Worm (Caenorhabditis elegans) whole organism, late embryonic: ENCODE data around the gene end-1.

Source experiments
- C08G9.2 ChIP-seq: sonication (generic microtip); optimal IDR thresholded peaks from 2 replicates; lab custom pipeline; 2016; ENCODE audit warnings: mild to moderate bottlenecking, missing genetic modification characterization, moderate library complexity, missing compliant biosample characterization
- C38D4.7 ChIP-seq: fragments of 200-800 bp; sonication (Bioruptor generic); optimal IDR thresholded peaks from 2 replicates; lab custom pipeline; 2018; ENCODE audit warnings: mild to moderate bottlenecking, missing genetic modification characterization, moderate library complexity, missing compliant biosample characterization
- F13H6.1 ChIP-seq: sonication (generic microtip); optimal IDR thresholded peaks from 2 replicates; lab custom pipeline; 2016; ENCODE audit warnings: missing genetic modification characterization, missing compliant biosample characterization
- K09A11.1 ChIP-seq: sonication (generic microtip); optimal IDR thresholded peaks from 2 replicates; lab custom pipeline; 2017; ENCODE audit warnings: antibody characterized with exemption, mild to moderate bottlenecking, missing genetic modification characterization, missing compliant biosample characterization; ENCODE audit not compliant: insufficient read depth
- T23F11.4 ChIP-seq: fragments of 200-800 bp; sonication (Bioruptor generic); optimal IDR thresholded peaks from 2 replicates; lab custom pipeline; 2018; ENCODE audit warnings: mild to moderate bottlenecking, missing genetic modification characterization, missing compliant biosample characterization
- ahr-1 ChIP-seq: sonication (generic microtip); optimal IDR thresholded peaks from 2 replicates; lab custom pipeline; 2016; ENCODE audit warnings: missing genetic modification characterization, missing compliant biosample characterization
- ama-1 ChIP-seq: fragments of 150-350 bp; optimal IDR thresholded peaks from 2 replicates; lab custom pipeline; 2014
- ceh-14 ChIP-seq: sonication (generic microtip); optimal IDR thresholded peaks from 2 replicates; lab custom pipeline; 2016; ENCODE audit warnings: missing genotype, missing genetic modification characterization, missing compliant biosample characterization
- ceh-19 ChIP-seq: fragments of 200-800 bp; sonication (Bioruptor generic); optimal IDR thresholded peaks from 2 replicates; lab custom pipeline; 2018; ENCODE audit warnings: mild to moderate bottlenecking, missing genetic modification characterization, missing compliant biosample characterization
- ceh-2 ChIP-seq: sonication (generic microtip); optimal IDR thresholded peaks from 2 replicates; lab custom pipeline; 2016; ENCODE audit warnings: missing genotype, missing genetic modification characterization, missing compliant biosample characterization
- ceh-24 ChIP-seq: sonication (generic microtip); optimal IDR thresholded peaks from 2 replicates; lab custom pipeline; 2016; ENCODE audit warnings: mild to moderate bottlenecking, missing genetic modification characterization, missing compliant biosample characterization
- ceh-30 ChIP-seq: fragments of 150-350 bp; optimal IDR thresholded peaks from 2 replicates; lab custom pipeline; 2014; ENCODE audit warnings: missing biosample characterization, missing genetic modification characterization
- ceh-48 ChIP-seq: sonication (generic microtip); optimal IDR thresholded peaks from 2 replicates; lab custom pipeline; 2016; ENCODE audit warnings: missing genetic modification characterization, inconsistent platforms, missing compliant biosample characterization
- ceh-6 ChIP-seq: fragments of 200-800 bp; sonication (Bioruptor generic); optimal IDR thresholded peaks from 2 replicates; lab custom pipeline; 2018; ENCODE audit warnings: mild to moderate bottlenecking, missing genetic modification characterization, missing compliant biosample characterization
- dve-1 ChIP-seq: sonication (generic microtip); optimal IDR thresholded peaks from 2 replicates; lab custom pipeline; 2017; ENCODE audit warnings: antibody characterized with exemption, mild to moderate bottlenecking, missing genetic modification characterization, missing compliant biosample characterization
- elt-2 ChIP-seq: sonication (generic microtip); optimal IDR thresholded peaks from 2 replicates; lab custom pipeline; 2016; ENCODE audit warnings: missing genetic modification reagents, missing genetic modification characterization, missing compliant biosample characterization
- elt-4 ChIP-seq: sonication (generic microtip); optimal IDR thresholded peaks from 2 replicates; lab custom pipeline; 2016; ENCODE audit warnings: missing genetic modification characterization, missing compliant biosample characterization
- ets-4 ChIP-seq: sonication (generic microtip); optimal IDR thresholded peaks from 2 replicates; lab custom pipeline; 2016; ENCODE audit warnings: missing genetic modification characterization, missing compliant biosample characterization
- eyg-1 ChIP-seq: sonication (generic microtip); optimal IDR thresholded peaks from 2 replicates; lab custom pipeline; 2016; ENCODE audit warnings: missing genotype, missing genetic modification characterization, missing compliant biosample characterization
- fax-1 ChIP-seq: sonication (generic microtip); optimal IDR thresholded peaks from 2 replicates; lab custom pipeline; 2016; ENCODE audit warnings: missing genotype, missing genetic modification characterization, missing compliant biosample characterization
- fkh-10 ChIP-seq: fragments of 150-350 bp; optimal IDR thresholded peaks from 2 replicates; lab custom pipeline; 2014; ENCODE audit warnings: missing biosample characterization, missing genetic modification reagents, missing genetic modification characterization
- gmeb-2 ChIP-seq: sonication (generic microtip); optimal IDR thresholded peaks from 2 replicates; lab custom pipeline; 2016; ENCODE audit warnings: missing genetic modification characterization, inconsistent platforms, missing compliant biosample characterization
- hlh-6 ChIP-seq: sonication (generic microtip); optimal IDR thresholded peaks from 2 replicates; lab custom pipeline; 2016; ENCODE audit warnings: missing genotype, missing genetic modification characterization, missing compliant biosample characterization
- lin-11 ChIP-seq: fragments of 200-800 bp; sonication (Bioruptor generic); optimal IDR thresholded peaks from 2 replicates; lab custom pipeline; 2018; ENCODE audit warnings: mild to moderate bottlenecking, missing genetic modification characterization, missing compliant biosample characterization
- madf-2 ChIP-seq: sonication (generic microtip); optimal IDR thresholded peaks from 2 replicates; lab custom pipeline; 2017; ENCODE audit warnings: missing genetic modification characterization, missing compliant biosample characterization
- nfya-1 ChIP-seq: sonication (generic microtip); optimal IDR thresholded peaks from 2 replicates; lab custom pipeline; 2017; ENCODE audit warnings: missing genetic modification characterization, mild to moderate bottlenecking, missing compliant biosample characterization, antibody characterized with exemption, moderate library complexity
- nhr-11 ChIP-seq: fragments of 150-350 bp; optimal IDR thresholded peaks from 2 replicates; lab custom pipeline; 2014; ENCODE audit warnings: missing biosample characterization, missing genetic modification characterization
- nhr-232 ChIP-seq: sonication (generic microtip); optimal IDR thresholded peaks from 2 replicates; lab custom pipeline; 2016; ENCODE audit warnings: missing genetic modification characterization, missing compliant biosample characterization
- npax-4 ChIP-seq: sonication (generic microtip); optimal IDR thresholded peaks from 2 replicates; lab custom pipeline; 2016; ENCODE audit warnings: missing genetic modification characterization, missing compliant biosample characterization
- pax-1 ChIP-seq: fragments of 150-350 bp; optimal IDR thresholded peaks from 2 replicates; lab custom pipeline; 2014; ENCODE audit warnings: missing biosample characterization, missing genetic modification characterization
- pha-2 ChIP-seq: sonication (generic microtip); optimal IDR thresholded peaks from 2 replicates; lab custom pipeline; 2017; ENCODE audit warnings: mild to moderate bottlenecking, missing genetic modification characterization, missing compliant biosample characterization
- pqm-1 ChIP-seq: sonication (generic microtip); optimal IDR thresholded peaks from 2 replicates; lab custom pipeline; 2016; ENCODE audit warnings: missing genetic modification characterization, missing compliant biosample characterization
- sdc-2 ChIP-seq: sonication (generic microtip); optimal IDR thresholded peaks from 2 replicates; lab custom pipeline; 2016; ENCODE audit warnings: missing genotype, missing genetic modification characterization, missing compliant biosample characterization
- sox-2 ChIP-seq: fragments of 200-800 bp; sonication (Bioruptor generic); IDR thresholded peaks from 2 replicates; pipeline ENCODE4 v1.3.6; 2022; ENCODE audit warnings: missing genetic modification reagents, missing genetic modification characterization, missing compliant biosample characterization
- syd-9 ChIP-seq: sonication (generic microtip); optimal IDR thresholded peaks from 2 replicates; lab custom pipeline; 2016; ENCODE audit warnings: mild to moderate bottlenecking, missing genetic modification characterization, moderate library complexity, missing compliant biosample characterization
- tbx-2 ChIP-seq: sonication (generic microtip); optimal IDR thresholded peaks from 2 replicates; lab custom pipeline; 2016; ENCODE audit warnings: missing genetic modification characterization, missing compliant biosample characterization
- unc-55 ChIP-seq: sonication (generic microtip); optimal IDR thresholded peaks from 2 replicates; lab custom pipeline; 2017; ENCODE audit warnings: missing biosample characterization, missing genetic modification reagents, missing genetic modification characterization
- zip-5 ChIP-seq: sonication (generic microtip); optimal IDR thresholded peaks from 2 replicates; lab custom pipeline; 2016; ENCODE audit warnings: missing genetic modification characterization, missing compliant biosample characterization

The end-1 gene

DNA sequence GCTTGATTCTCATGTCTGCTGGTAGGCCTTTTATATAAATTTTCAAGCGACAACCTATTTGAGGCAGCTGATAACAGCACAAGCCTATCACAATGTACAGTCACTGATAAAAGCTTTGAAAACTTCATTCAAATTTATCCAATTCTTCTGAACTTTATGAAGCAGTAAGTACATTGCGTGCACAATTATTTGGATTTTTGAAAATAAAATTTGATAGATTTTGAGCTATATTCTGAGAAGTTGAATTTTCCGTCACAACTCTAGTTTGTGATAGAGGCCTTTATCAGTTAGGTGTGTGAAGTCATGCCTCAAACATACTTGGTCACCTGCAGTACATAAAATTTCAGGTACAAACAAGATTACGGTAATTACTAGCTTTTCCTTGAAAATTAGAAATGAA lies 33.7 kb downstream of the end-1 start, which contains the start of the genes mtl-2 and T08G5.1:
TSS of gene mtl-2 (minus strand) at position 34 of the 400 bp plus-strand sequence.
TSS of gene T08G5.1 (plus strand) at position 127 of the 400 bp plus-strand sequence.
- TF ChIP-seq elt-2 (tag; lab: Kevin White, UChicago) (peak; percentile 49), ceh-24 (tag; lab: Kevin White, UChicago) (no peak)

DNA sequence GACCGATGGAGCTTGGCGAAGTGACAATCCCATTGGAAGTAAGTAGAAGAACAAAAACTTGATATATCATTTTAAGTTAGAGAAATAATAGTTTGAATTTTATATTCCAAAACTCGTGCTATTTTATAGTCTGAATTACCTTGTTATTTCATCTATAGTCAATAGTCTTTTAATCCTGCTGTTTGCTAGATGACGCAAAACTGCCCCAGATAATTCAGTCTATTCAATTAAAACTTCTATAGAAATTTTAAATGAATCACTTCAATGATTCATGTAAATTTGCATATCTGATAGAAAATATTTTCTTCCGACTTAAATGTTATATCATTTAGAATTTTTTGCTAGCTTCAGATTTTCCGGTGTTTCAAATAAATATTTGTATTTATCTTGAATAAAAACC lies 38.1 kb downstream of the end-1 start, which contains the start of gene T08G5.15:
TSS of gene T08G5.15 (minus strand) at position 101 of the 400 bp plus-strand sequence.
- TF ChIP-seq C38D4.7 (GFP tag; lab: Kevin White, UChicago) (no peak), lin-11 (tag; lab: Kevin White, UChicago) (no peak), eyg-1 (tag; lab: Kevin White, UChicago) (no peak), pqm-1 (no peak), F13H6.1 (tag; lab: Kevin White, UChicago) (no peak), ceh-48 (no peak), tbx-2 (tag; lab: Kevin White, UChicago) (no peak), ceh-2 (tag; lab: Kevin White, UChicago) (no peak), K09A11.1 (no peak), unc-55 (GFP tag; lab: Kevin White, UChicago) (no peak)

DNA sequence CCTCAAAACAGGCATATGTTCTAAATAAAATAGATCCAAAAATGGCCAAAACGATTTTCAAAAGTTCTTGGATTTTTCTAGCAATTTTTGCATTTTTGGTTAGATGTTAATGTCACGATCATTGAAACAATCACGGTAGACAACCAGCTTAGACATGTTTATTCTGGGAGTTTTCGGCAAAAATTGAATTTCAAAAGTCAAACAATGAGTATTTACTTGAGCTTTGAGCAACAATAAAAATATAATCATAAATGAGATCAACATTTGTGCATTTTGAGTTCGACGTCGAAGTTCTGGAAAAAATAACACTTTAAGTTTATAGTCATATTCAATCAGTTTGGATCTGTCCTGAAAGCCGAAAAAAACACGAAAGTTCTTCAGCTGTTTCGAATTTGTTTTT lies 41.3 kb downstream of the end-1 start, which contains the start of gene T08G5.2:
TSS of gene T08G5.2 (minus strand) at position 101 of the 400 bp plus-strand sequence.
- TF ChIP-seq hlh-6 (tag; lab: Kevin White, UChicago) = no peak
- no peak for TF ChIP-seq ceh-19 (GFP tag; lab: Kevin White, UChicago)
- no peak for TF ChIP-seq ahr-1 (tag; lab: Kevin White, UChicago)
- TF ChIP-seq eyg-1 (tag; lab: Kevin White, UChicago) = no peak
- no peak for TF ChIP-seq madf-2 (tag; lab: Kevin White, UChicago)
- no peak for TF ChIP-seq nhr-11 (tag; lab: Kevin White, UChicago)
- TF ChIP-seq ceh-2 (tag; lab: Kevin White, UChicago) = no peak
- no peak for TF ChIP-seq elt-4 (tag; lab: Kevin White, UChicago)
- no peak for TF ChIP-seq fax-1
- no peak for TF ChIP-seq ets-4 (tag; lab: Kevin White, UChicago)
- no peak for TF ChIP-seq zip-5 (tag; lab: Kevin White, UChicago)
- TF ChIP-seq, all 69 proteins: peak for 0

DNA sequence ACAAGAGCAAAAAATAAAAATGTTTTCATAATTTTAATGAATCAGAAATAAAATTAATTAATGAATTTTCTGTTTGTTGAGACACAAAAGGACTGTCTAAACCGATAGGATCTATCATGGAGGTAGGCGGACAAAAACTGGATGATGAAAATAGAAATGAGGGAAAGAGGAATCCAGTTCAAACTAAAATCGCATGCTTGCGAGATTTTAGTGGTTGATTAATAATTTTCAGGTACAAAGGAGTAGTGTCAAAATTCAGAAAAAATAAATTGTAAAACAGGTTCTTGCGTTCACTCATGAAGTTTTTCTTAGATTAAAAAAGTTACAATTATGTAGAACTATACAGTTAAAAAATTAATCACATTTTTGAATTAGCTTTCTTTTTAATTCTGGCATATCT lies 42.5 kb downstream of the end-1 start, which contains the start of gene T08G5.3:
TSS of gene T08G5.3 (minus strand) at position 101 of the 400 bp plus-strand sequence.
- TF ChIP-seq elt-4 (tag; lab: Kevin White, UChicago) = no peak
- TF ChIP-seq sox-2 (GFP tag; lab: Robert Waterston, UW) = no peak
- no peak for TF ChIP-seq ceh-24 (tag; lab: Kevin White, UChicago)
- no peak for TF ChIP-seq fkh-10 (GFP tag; lab: Kevin White, UChicago)
- no peak for TF ChIP-seq gmeb-2
- TF ChIP-seq nfya-1 (tag; lab: Kevin White, UChicago) = no peak
- no peak for TF ChIP-seq lin-11 (tag; lab: Kevin White, UChicago)
- TF ChIP-seq, all 69 proteins: peak for 0

DNA sequence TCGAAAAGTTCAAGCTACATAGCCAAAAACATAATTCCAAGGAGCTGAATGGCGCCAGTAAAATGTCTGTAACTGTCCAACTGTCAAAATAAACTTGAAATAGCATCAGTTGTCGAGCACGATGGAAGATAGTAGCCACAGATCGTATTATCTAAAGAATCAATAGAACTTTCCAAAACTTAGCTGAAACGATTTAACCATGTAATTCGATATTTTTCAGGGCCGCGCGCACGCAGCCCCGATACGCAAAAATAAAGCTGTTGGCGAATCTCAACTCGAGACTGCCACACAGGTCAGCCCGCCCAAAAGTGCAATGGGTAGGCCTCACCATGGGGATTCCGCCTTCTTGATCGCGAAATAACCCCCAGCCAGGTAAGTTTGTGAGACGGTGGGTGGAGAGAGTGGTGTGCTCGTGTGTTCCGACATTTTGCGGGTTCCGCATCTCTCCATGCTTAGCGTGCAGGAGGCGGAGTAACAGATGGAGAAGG lies 43.4 kb downstream of the end-1 start:
- TF ChIP-seq ama-1 (lab: Kevin White, UChicago) (peak; percentile 76), fax-1 (no peak)

DNA sequence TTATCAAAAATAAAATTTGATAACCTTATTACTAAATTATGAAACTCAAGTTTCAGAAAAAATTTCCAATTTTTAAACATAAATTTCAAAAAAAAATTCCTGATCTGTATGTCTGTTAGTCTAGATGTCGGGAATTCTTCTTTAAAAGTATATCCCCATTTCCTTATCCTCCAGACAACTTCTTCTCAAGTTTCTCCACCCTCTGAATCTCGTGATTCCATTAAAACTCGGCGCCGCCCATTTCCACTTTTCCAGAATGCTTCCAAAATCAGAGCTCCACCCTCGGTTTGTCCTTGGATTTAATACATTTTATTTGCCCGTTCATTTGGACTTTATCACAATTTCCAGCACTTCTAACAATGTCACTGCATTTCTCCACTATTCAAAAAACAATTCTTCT lies 48.7 kb downstream of the end-1 start, which contains the start of gene ins-10:
TSS of gene ins-10 (plus strand) at position 301 of the 400 bp plus-strand sequence.
- TF ChIP-seq C08G9.2 = no peak
- no peak for TF ChIP-seq ceh-6 (GFP tag; lab: Kevin White, UChicago)
- TF ChIP-seq ceh-14 (tag; lab: Kevin White, UChicago) = no peak
- TF ChIP-seq hlh-6 (tag; lab: Kevin White, UChicago) = no peak
- TF ChIP-seq npax-4 = no peak
- TF ChIP-seq sdc-2 (tag; lab: Kevin White, UChicago) = no peak
- no peak for TF ChIP-seq ceh-24 (tag; lab: Kevin White, UChicago)
- TF ChIP-seq ets-4 (tag; lab: Kevin White, UChicago) = no peak
- no peak for TF ChIP-seq fkh-10 (GFP tag; lab: Kevin White, UChicago)
- TF ChIP-seq syd-9 (tag; lab: Kevin White, UChicago) = no peak
- no peak for TF ChIP-seq ceh-2 (tag; lab: Kevin White, UChicago)
- TF ChIP-seq ceh-30 (tag; lab: Kevin White, UChicago) = no peak
- TF ChIP-seq dve-1 = no peak
- TF ChIP-seq sox-2 (GFP tag; lab: Robert Waterston, UW) = no peak
- TF ChIP-seq pha-2 (tag; lab: Kevin White, UChicago) = no peak
- TF ChIP-seq nhr-232 (tag; lab: Kevin White, UChicago) = no peak
- TF ChIP-seq tbx-2 (tag; lab: Kevin White, UChicago) = no peak
- TF ChIP-seq T23F11.4 (GFP tag; lab: Kevin White, UChicago) = no peak
- no peak for TF ChIP-seq pax-1
- TF ChIP-seq, all 69 proteins: peak for 0
